Worm (Caenorhabditis elegans): ENCODE results near the gene C03B1.17.

C03B1.17 gene

ce11 chrX:6405905-6406304 is 32.5 kb downstream of the C03B1.17 start:
- no peak for TF ChIP-seq hmbx-1 (tag; optimal IDR thresholded peaks at IDR 0.05)
- no peak for TF ChIP-seq ets-7 (tag; optimal IDR thresholded peaks at IDR 0.05)
- TF ChIP-seq pes-1 (GFP tag; IDR thresholded peaks at IDR 0.05) = no peak
- no peak for TF ChIP-seq sea-1 (GFP tag; conservative IDR thresholded peaks at IDR 0.05)
- TF ChIP-seq tbx-37 (GFP tag; conservative IDR thresholded peaks at IDR 0.05) = no peak
- no peak for TF ChIP-seq tbx-11 (GFP tag; IDR thresholded peaks at IDR 0.05)
- no peak for TF ChIP-seq hnd-1 (tag; optimal IDR thresholded peaks at IDR 0.05)
- TF ChIP-seq hmg-4 (GFP tag; optimal IDR thresholded peaks at IDR 0.05) = no peak
- TF ChIP-seq ama-1 (optimal IDR thresholded peaks at IDR 0.05) = no peak
- no peak for TF ChIP-seq scrt-1 (GFP tag; IDR thresholded peaks at IDR 0.05)
- no peak for TF ChIP-seq F13C5.2 (tag; optimal IDR thresholded peaks at IDR 0.05)
- no peak for TF ChIP-seq aly-1 (tag; optimal IDR thresholded peaks at IDR 0.05)
- TF ChIP-seq B0310.2 (tag; optimal IDR thresholded peaks at IDR 0.05) = no peak
- TF ChIP-seq tra-4 (tag; optimal IDR thresholded peaks at IDR 0.05) = no peak

- TF ChIP-seq flt-1 (GFP tag; IDR thresholded peaks at IDR 0.05) = no peak
- TF ChIP-seq ama-1 (optimal IDR thresholded peaks at IDR 0.05) = no peak
- TF ChIP-seq sea-1 (GFP tag; conservative IDR thresholded peaks at IDR 0.05) = no peak
- TF ChIP-seq scrt-1 (GFP tag; IDR thresholded peaks at IDR 0.05) = no peak
- TF ChIP-seq pes-1 (GFP tag; IDR thresholded peaks at IDR 0.05) = no peak
- TF ChIP-seq ets-7 (tag; optimal IDR thresholded peaks at IDR 0.05) = no peak
- TF ChIP-seq ceh-13 (GFP tag; optimal IDR thresholded peaks at IDR 0.05) = no peak
- no peak for TF ChIP-seq tbx-37 (GFP tag; conservative IDR thresholded peaks at IDR 0.05)
- TF ChIP-seq hnd-1 (tag; optimal IDR thresholded peaks at IDR 0.05) = no peak
- TF ChIP-seq hmbx-1 (tag; optimal IDR thresholded peaks at IDR 0.05) = no peak
- TF ChIP-seq B0310.2 (tag; optimal IDR thresholded peaks at IDR 0.05) = no peak
Observed at ce11 chrX:6407805-6408204, 34.4 kb downstream of the C03B1.17 start.

- no peak for TF ChIP-seq ets-7 (tag; optimal IDR thresholded peaks at IDR 0.05)
- TF ChIP-seq tbx-37 (GFP tag; conservative IDR thresholded peaks at IDR 0.05) = no peak
- no peak for TF ChIP-seq hmbx-1 (tag; optimal IDR thresholded peaks at IDR 0.05)
- TF ChIP-seq flt-1 (GFP tag; IDR thresholded peaks at IDR 0.05) = no peak
- no peak for TF ChIP-seq F13C5.2 (tag; optimal IDR thresholded peaks at IDR 0.05)
- TF ChIP-seq tbx-11 (GFP tag; IDR thresholded peaks at IDR 0.05) = no peak
- no peak for TF ChIP-seq ama-1 (optimal IDR thresholded peaks at IDR 0.05)
- no peak for TF ChIP-seq ceh-13 (GFP tag; optimal IDR thresholded peaks at IDR 0.05)
- TF ChIP-seq sea-1 (GFP tag; conservative IDR thresholded peaks at IDR 0.05) = no peak
- TF ChIP-seq hnd-1 (tag; optimal IDR thresholded peaks at IDR 0.05) = no peak
- TF ChIP-seq hmg-4 (GFP tag; optimal IDR thresholded peaks at IDR 0.05) = no peak
- no peak for TF ChIP-seq scrt-1 (GFP tag; IDR thresholded peaks at IDR 0.05)
- no peak for TF ChIP-seq tra-4 (tag; optimal IDR thresholded peaks at IDR 0.05)
- TF ChIP-seq ceh-36 (tag; optimal IDR thresholded peaks at IDR 0.05) = no peak
- TF ChIP-seq pes-1 (GFP tag; IDR thresholded peaks at IDR 0.05) = no peak
- no peak for TF ChIP-seq B0310.2 (tag; optimal IDR thresholded peaks at IDR 0.05)
- TF ChIP-seq aly-1 (tag; optimal IDR thresholded peaks at IDR 0.05) = no peak
Observed at ce11 chrX:6408286-6408685, 34.8 kb downstream of the C03B1.17 start.

ce11 chrX:6408713-6409112 is 35.3 kb downstream of the C03B1.17 start:
- TF ChIP-seq ama-1 (optimal IDR thresholded peaks at IDR 0.05) = no peak
- no peak for TF ChIP-seq sea-1 (GFP tag; conservative IDR thresholded peaks at IDR 0.05)
- no peak for TF ChIP-seq hnd-1 (tag; optimal IDR thresholded peaks at IDR 0.05)
- no peak for TF ChIP-seq tbx-37 (GFP tag; conservative IDR thresholded peaks at IDR 0.05)
- TF ChIP-seq F13C5.2 (tag; optimal IDR thresholded peaks at IDR 0.05) = no peak
- TF ChIP-seq hmbx-1 (tag; optimal IDR thresholded peaks at IDR 0.05) = no peak
- no peak for TF ChIP-seq tra-4 (tag; optimal IDR thresholded peaks at IDR 0.05)
- no peak for TF ChIP-seq aly-1 (tag; optimal IDR thresholded peaks at IDR 0.05)
- no peak for TF ChIP-seq ets-7 (tag; optimal IDR thresholded peaks at IDR 0.05)
- no peak for TF ChIP-seq B0310.2 (tag; optimal IDR thresholded peaks at IDR 0.05)
- no peak for TF ChIP-seq ceh-36 (tag; optimal IDR thresholded peaks at IDR 0.05)

- no peak for TF ChIP-seq aly-1 (tag; optimal IDR thresholded peaks at IDR 0.05)
- no peak for TF ChIP-seq hmbx-1 (tag; optimal IDR thresholded peaks at IDR 0.05)
- no peak for TF ChIP-seq scrt-1 (GFP tag; IDR thresholded peaks at IDR 0.05)
- TF ChIP-seq ama-1 (optimal IDR thresholded peaks at IDR 0.05) = no peak
- no peak for TF ChIP-seq pes-1 (GFP tag; IDR thresholded peaks at IDR 0.05)
- TF ChIP-seq ceh-13 (GFP tag; optimal IDR thresholded peaks at IDR 0.05) = no peak
- no peak for TF ChIP-seq F13C5.2 (tag; optimal IDR thresholded peaks at IDR 0.05)
- no peak for TF ChIP-seq ceh-36 (tag; optimal IDR thresholded peaks at IDR 0.05)
- no peak for TF ChIP-seq tra-4 (tag; optimal IDR thresholded peaks at IDR 0.05)
- TF ChIP-seq tbx-37 (GFP tag; conservative IDR thresholded peaks at IDR 0.05) = no peak
- no peak for TF ChIP-seq sea-1 (GFP tag; conservative IDR thresholded peaks at IDR 0.05)
- TF ChIP-seq hnd-1 (tag; optimal IDR thresholded peaks at IDR 0.05) = no peak
- TF ChIP-seq B0310.2 (tag; optimal IDR thresholded peaks at IDR 0.05) = no peak
- no peak for TF ChIP-seq ets-7 (tag; optimal IDR thresholded peaks at IDR 0.05)
- no peak for TF ChIP-seq flt-1 (GFP tag; IDR thresholded peaks at IDR 0.05)
Observed at ce11 chrX:6410177-6410765, 36.8 kb downstream of the C03B1.17 start, which contains the start of gene mup-2. mup-2 (minus strand) TSS chrX:6410227.

ce11 chrX:6412575-6412974 is 39.1 kb downstream of the C03B1.17 start, which contains the start of gene T22E5.1:
T22E5.1 (plus strand) TSS chrX:6412875.
- TF ChIP-seq aly-1 (tag; optimal IDR thresholded peaks at IDR 0.05) (no peak), ets-7 (tag; optimal IDR thresholded peaks at IDR 0.05) (no peak), hnd-1 (tag; optimal IDR thresholded peaks at IDR 0.05) (no peak), B0310.2 (tag; optimal IDR thresholded peaks at IDR 0.05) (no peak), F13C5.2 (tag; optimal IDR thresholded peaks at IDR 0.05) (no peak), ama-1 (optimal IDR thresholded peaks at IDR 0.05) (no peak)

- TF ChIP-seq tbx-11 (GFP tag; IDR thresholded peaks at IDR 0.05) (no peak), pes-1 (GFP tag; IDR thresholded peaks at IDR 0.05) (no peak), flt-1 (GFP tag; IDR thresholded peaks at IDR 0.05) (no peak), hnd-1 (tag; optimal IDR thresholded peaks at IDR 0.05) (no peak), tra-4 (tag; optimal IDR thresholded peaks at IDR 0.05) (no peak), sea-1 (GFP tag; conservative IDR thresholded peaks at IDR 0.05) (no peak), scrt-1 (GFP tag; IDR thresholded peaks at IDR 0.05) (no peak), hmbx-1 (tag; optimal IDR thresholded peaks at IDR 0.05) (no peak), hmg-4 (GFP tag; optimal IDR thresholded peaks at IDR 0.05) (no peak), ama-1 (optimal IDR thresholded peaks at IDR 0.05) (no peak), tbx-37 (GFP tag; conservative IDR thresholded peaks at IDR 0.05) (no peak), aly-1 (tag; optimal IDR thresholded peaks at IDR 0.05) (no peak), B0310.2 (tag; optimal IDR thresholded peaks at IDR 0.05) (no peak), F13C5.2 (tag; optimal IDR thresholded peaks at IDR 0.05) (no peak), ceh-36 (tag; optimal IDR thresholded peaks at IDR 0.05) (no peak), ets-7 (tag; optimal IDR thresholded peaks at IDR 0.05) (no peak), ceh-13 (GFP tag; optimal IDR thresholded peaks at IDR 0.05) (no peak)
Observed at ce11 chrX:6413583-6413982, 40.1 kb downstream of the C03B1.17 start.
